Worm (Caenorhabditis elegans) whole organism, L4 larva: ENCODE data around the gene C45B11.5.
A peak's percentile ranks its signal among the peaks of the same experiment; 100 is the strongest.

ENCODE experiments used
- F10B5.3 ChIP-seq: sonication (generic microtip); optimal IDR thresholded peaks from 2 replicates; lab custom pipeline; 2016; ENCODE audit warnings: mild to moderate bottlenecking, missing genetic modification characterization, missing compliant biosample characterization
- F26F4.8 ChIP-seq: fragments of 200-800 bp; sonication (Bioruptor generic); conservative IDR thresholded peaks from 2 replicates; pipeline ENCODE4 v1.3.6; 2022; ENCODE audit warnings: missing genetic modification characterization, missing compliant biosample characterization
- Y48G9A.11 ChIP-seq: fragments of 200-800 bp; sonication (Bioruptor generic); IDR thresholded peaks from 2 replicates; pipeline ENCODE4 v1.3.6; 2022; ENCODE audit warnings: missing genetic modification reagents, missing genetic modification characterization, missing compliant biosample characterization
- Y5F2A.4 ChIP-seq: fragments of 200-800 bp; sonication (Bioruptor generic); optimal IDR thresholded peaks from 2 replicates; lab custom pipeline; 2018; ENCODE audit warnings: mild to moderate bottlenecking, missing genetic modification characterization, missing compliant biosample characterization
- ama-1 ChIP-seq: fragments of 150-350 bp; optimal IDR thresholded peaks from 2 replicates; lab custom pipeline; 2014; ENCODE audit warnings: inconsistent platforms, mixed read lengths
- arid-1 ChIP-seq: fragments of 200-800 bp; sonication (Bioruptor generic); conservative IDR thresholded peaks from 2 replicates; pipeline ENCODE4 v1.3.6; 2022; ENCODE audit warnings: missing genetic modification reagents, missing genetic modification characterization, missing compliant biosample characterization
- ceh-32 ChIP-seq: sonication (generic microtip); optimal IDR thresholded peaks from 2 replicates; lab custom pipeline; 2016; ENCODE audit warnings: mild to moderate bottlenecking, missing genetic modification characterization, missing compliant biosample characterization; ENCODE audit not compliant: poor library complexity
- ctbp-1 ChIP-seq: fragments of 200-800 bp; sonication (Bioruptor generic); IDR thresholded peaks from 2 replicates; pipeline ENCODE4 v1.3.6; 2022; ENCODE audit warnings: missing genetic modification reagents, missing genetic modification characterization, missing compliant biosample characterization
- daf-16 ChIP-seq, 3 experiments: sonication (generic microtip); optimal IDR thresholded peaks; 2 replicates each; lab custom pipeline; 2016 to 2017; ENCODE audit warnings: missing genetic modification characterization in 3 of 3, missing genetic modification reagents in 3 of 3, mild to moderate bottlenecking in 2 of 3, missing compliant biosample characterization in 2 of 3, missing biosample characterization in 1 of 3, moderate library complexity in 1 of 3
- dmd-6 ChIP-seq: fragments of 200-800 bp; sonication (Bioruptor generic); IDR thresholded peaks from 2 replicates; pipeline ENCODE4 v1.3.6; 2022; ENCODE audit warnings: missing genetic modification reagents, missing genetic modification characterization, missing compliant biosample characterization
- dmd-8 ChIP-seq: fragments of 200-800 bp; sonication (Bioruptor generic); IDR thresholded peaks from 2 replicates; pipeline ENCODE4 v1.3.6; 2022; ENCODE audit warnings: missing genetic modification characterization, missing compliant biosample characterization
- dpl-1 ChIP-seq: fragments of 150-350 bp; optimal IDR thresholded peaks from 2 replicates; lab custom pipeline; 2014; ENCODE audit warnings: missing biosample characterization, missing genetic modification reagents, missing genetic modification characterization
- dve-1 ChIP-seq: sonication (generic microtip); optimal IDR thresholded peaks from 2 replicates; lab custom pipeline; 2017; ENCODE audit warnings: antibody characterized with exemption, mild to moderate bottlenecking, missing genetic modification characterization, missing compliant biosample characterization; ENCODE audit not compliant: insufficient read depth
- gei-8 ChIP-seq: fragments of 200-800 bp; sonication (Bioruptor generic); optimal IDR thresholded peaks from 2 replicates; lab custom pipeline; 2018; ENCODE audit warnings: mild to moderate bottlenecking, missing genetic modification characterization, missing compliant biosample characterization
- hif-1 ChIP-seq, 2 experiments: sonication (generic microtip); optimal IDR thresholded peaks; 2 replicates each; lab custom pipeline; 2016 to 2017; ENCODE audit warnings: missing compliant biosample characterization in 2 of 2, missing genetic modification characterization in 2 of 2, missing genetic modification reagents in 2 of 2, missing genotype in 2 of 2, mild to moderate bottlenecking in 1 of 2
- hlh-11 ChIP-seq: fragments of 200-800 bp; sonication (Bioruptor generic); optimal IDR thresholded peaks from 2 replicates; lab custom pipeline; 2018; ENCODE audit warnings: mild to moderate bottlenecking, missing genetic modification characterization, missing compliant biosample characterization
- hlh-30 ChIP-seq: sonication (generic microtip); optimal IDR thresholded peaks from 2 replicates; lab custom pipeline; 2017; ENCODE audit warnings: antibody characterized with exemption, mild to moderate bottlenecking, missing genetic modification characterization, missing compliant biosample characterization; ENCODE audit not compliant: insufficient read depth
- hmg-1.1 ChIP-seq: fragments of 200-800 bp; sonication (Bioruptor generic); IDR thresholded peaks from 2 replicates; pipeline ENCODE4 v1.3.6; 2022; ENCODE audit warnings: missing genetic modification reagents, missing genetic modification characterization, missing compliant biosample characterization
- jun-1 ChIP-seq: fragments of 150-350 bp; optimal IDR thresholded peaks from 2 replicates; lab custom pipeline; 2014; ENCODE audit warnings: missing biosample characterization, missing genetic modification reagents, missing genetic modification characterization
- lin-13 ChIP-seq: fragments of 150-350 bp; optimal IDR thresholded peaks from 2 replicates; lab custom pipeline; 2014; ENCODE audit warnings: missing biosample characterization, missing genetic modification reagents, missing genetic modification characterization
- lin-39 ChIP-seq: fragments of 150-350 bp; optimal IDR thresholded peaks from 2 replicates; lab custom pipeline; 2014; ENCODE audit warnings: missing biosample characterization, missing genetic modification reagents, missing genetic modification characterization
- lsy-2 ChIP-seq, 2 experiments: fragments of 150-350 bp in 1 of 2; sonication (generic microtip) in 1 of 2; optimal IDR thresholded peaks; 2 replicates each; lab custom pipeline; 2014 to 2017; ENCODE audit warnings: missing biosample characterization in 2 of 2, missing genetic modification characterization in 2 of 2
- mdt-29 ChIP-seq: fragments of 200-800 bp; sonication (Bioruptor generic); IDR thresholded peaks from 2 replicates; pipeline ENCODE4 v1.3.6; 2022; ENCODE audit warnings: missing genetic modification reagents, missing genetic modification characterization, missing compliant biosample characterization
- mxl-2 ChIP-seq: fragments of 200-800 bp; sonication (Bioruptor generic); conservative IDR thresholded peaks from 2 replicates; pipeline ENCODE4 v1.3.6; 2022; ENCODE audit warnings: missing genetic modification reagents, missing genetic modification characterization, missing compliant biosample characterization
- nhr-11 ChIP-seq: fragments of 150-350 bp; optimal IDR thresholded peaks from 2 replicates; lab custom pipeline; 2014; ENCODE audit warnings: missing biosample characterization, missing genetic modification characterization
- nhr-111 ChIP-seq: fragments of 200-800 bp; sonication (Bioruptor generic); optimal IDR thresholded peaks from 2 replicates; lab custom pipeline; 2018; ENCODE audit warnings: mild to moderate bottlenecking, missing genetic modification characterization, missing compliant biosample characterization
- nhr-237 ChIP-seq: sonication (generic microtip); optimal IDR thresholded peaks from 2 replicates; lab custom pipeline; 2017; ENCODE audit warnings: missing biosample characterization, missing genetic modification characterization
- nhr-28 ChIP-seq: fragments of 150-350 bp; optimal IDR thresholded peaks from 2 replicates; lab custom pipeline; 2014; ENCODE audit warnings: missing biosample characterization, missing genetic modification characterization
- nhr-6 ChIP-seq: fragments of 150-350 bp; optimal IDR thresholded peaks from 2 replicates; lab custom pipeline; 2014; ENCODE audit warnings: missing biosample characterization, missing genetic modification characterization
- nhr-76 ChIP-seq: fragments of 150-350 bp; optimal IDR thresholded peaks from 2 replicates; lab custom pipeline; 2014; ENCODE audit warnings: missing biosample characterization, missing genetic modification characterization
- nhr-77 ChIP-seq: fragments of 150-350 bp; optimal IDR thresholded peaks from 2 replicates; lab custom pipeline; 2014; ENCODE audit warnings: missing biosample characterization, missing genetic modification characterization
- pqm-1 ChIP-seq: sonication (generic microtip); optimal IDR thresholded peaks from 2 replicates; lab custom pipeline; 2017; ENCODE audit warnings: missing biosample characterization, missing genetic modification characterization
- rbr-2 ChIP-seq: sonication (generic microtip); optimal IDR thresholded peaks from 2 replicates; lab custom pipeline; 2016; ENCODE audit warnings: missing genotype, missing genetic modification characterization, missing compliant biosample characterization
- sdz-12 ChIP-seq: fragments of 200-800 bp; sonication (Bioruptor generic); optimal IDR thresholded peaks from 2 replicates; lab custom pipeline; 2018; ENCODE audit warnings: mild to moderate bottlenecking, missing genetic modification characterization, missing compliant biosample characterization
- set-16 ChIP-seq: fragments of 200-800 bp; sonication (Bioruptor generic); IDR thresholded peaks from 2 replicates; pipeline ENCODE4 v1.3.6; 2022; ENCODE audit warnings: missing genetic modification reagents, missing genetic modification characterization, missing compliant biosample characterization
- skn-1 ChIP-seq: fragments of 150-350 bp; optimal IDR thresholded peaks from 2 replicates; lab custom pipeline; 2014; ENCODE audit warnings: missing biosample characterization, missing genetic modification characterization
- snpc-4 ChIP-seq: fragments of 150-350 bp; optimal IDR thresholded peaks from 2 replicates; lab custom pipeline; 2014; ENCODE audit warnings: missing biosample characterization, missing genetic modification characterization
- spr-1 ChIP-seq: sonication (generic microtip); optimal IDR thresholded peaks from 2 replicates; lab custom pipeline; 2016; ENCODE audit warnings: mild to moderate bottlenecking, missing genetic modification characterization, missing compliant biosample characterization
- tag-97 ChIP-seq: fragments of 200-800 bp; sonication (Bioruptor generic); IDR thresholded peaks from 2 replicates; pipeline ENCODE4 v1.3.6; 2022; ENCODE audit warnings: missing genetic modification characterization, missing compliant biosample characterization
- unc-62 ChIP-seq, 3 experiments: fragments of 150-350 bp in 1 of 3; sonication (generic microtip); optimal IDR thresholded peaks in 2 of 3; peaks in 1 of 3; 1 replicate in 1 of 3; 2 replicates in 2 of 3; lab custom pipeline; 2014 to 2017; ENCODE audit warnings: missing biosample characterization in 3 of 3, missing genetic modification characterization in 3 of 3, missing genetic modification reagents in 3 of 3, missing genotype in 1 of 3
- vab-7 ChIP-seq: fragments of 200-800 bp; sonication (Bioruptor generic); IDR thresholded peaks from 2 replicates; pipeline ENCODE4 v1.3.6; 2022; ENCODE audit warnings: missing genetic modification reagents, missing genetic modification characterization, missing compliant biosample characterization
- zfp-2 ChIP-seq: sonication (generic microtip); optimal IDR thresholded peaks from 2 replicates; lab custom pipeline; 2016; ENCODE audit warnings: mild to moderate bottlenecking, missing genetic modification characterization, missing compliant biosample characterization
- zip-11 ChIP-seq: fragments of 200-800 bp; sonication (Bioruptor generic); IDR thresholded peaks from 2 replicates; pipeline ENCODE4 v1.3.6; 2022; ENCODE audit warnings: missing genetic modification characterization, missing compliant biosample characterization
- ztf-7 ChIP-seq: fragments of 150-350 bp; optimal IDR thresholded peaks from 2 replicates; lab custom pipeline; 2014; ENCODE audit warnings: missing biosample characterization, missing genetic modification characterization

The C45B11.5 gene

ce11 chrV:11078104-11078724 is 36.6 kb downstream of the C45B11.5 start, which contains the start of gene act-2 (continued):
- TF ChIP-seq hlh-30 (tag; lab: Kevin White, UChicago) (peak; percentile 88), nhr-111 (GFP tag; lab: Kevin White, UChicago) (no peak), skn-1 (tag; lab: Kevin White, UChicago) (no peak), ceh-32 (tag; lab: Kevin White, UChicago) (no peak), F26F4.8 (no peak), nhr-6 (tag; lab: Kevin White, UChicago) (peak; percentile 61), mdt-29 (GFP tag; lab: Robert Waterston, UW) (0 out of 2 replicates have a peak, but pooled peaks have one; percentile 32), jun-1 (tag; lab: Kevin White, UChicago) (no peak), nhr-76 (tag; lab: Kevin White, UChicago) (no peak), dmd-8 (GFP tag; lab: Robert Waterston, UW) (no peak), snpc-4 (tag; lab: Kevin White, UChicago) (no peak), spr-1 (peak; percentile 37), dpl-1 (GFP tag; lab: Kevin White, UChicago) (peak; percentile 93), lin-13 (GFP tag; lab: Kevin White, UChicago) (peak; percentile 28), zip-11 (no peak)

- TF ChIP-seq hlh-11 (tag; lab: Kevin White, UChicago) (no peak), gei-8 (no peak)
Observed at ce11 chrV:11078874-11079273, 37.3 kb downstream of the C45B11.5 start.

ce11 chrV:11080345-11081102 is 38.9 kb downstream of the C45B11.5 start, which contains the start of gene act-1:
act-1 (plus strand) TSS chrV:11081052.
- TF ChIP-seq nhr-76 (tag; lab: Kevin White, UChicago) (no peak), zfp-2 (tag; lab: Kevin White, UChicago) (no peak), F10B5.3 (tag; lab: Kevin White, UChicago) (no peak), hif-1 (tag; optimal IDR thresholded peaks at IDR 0.05; lab: Kevin White, UChicago) (no peak), Y5F2A.4 (GFP tag; lab: Kevin White, UChicago) (no peak), hmg-1.1 (0 out of 2 replicates have a peak, but pooled peaks have one; percentile 33), ctbp-1 (GFP tag; lab: Robert Waterston, UW) (0 out of 2 replicates have a peak, but pooled peaks have one; percentile 61), nhr-237 (no peak), ama-1 (peak; percentile 5), dve-1 (peak; percentile 26), nhr-77 (peak; percentile 6), mxl-2 (GFP tag; lab: Robert Waterston, UW) (no peak), arid-1 (GFP tag; lab: Robert Waterston, UW) (0 out of 2 replicates have a peak, but pooled peaks have one; percentile 4), sdz-12 (GFP tag; lab: Kevin White, UChicago) (no peak), nhr-11 (peak; percentile 73), unc-62 (GFP tag; optimal IDR thresholded peaks at IDR 0.05 in 1 of 2; lab: Kevin White, UChicago) (peak in 1 of 2 experiments; percentile 54), unc-62 (tag; optimal IDR thresholded peaks at IDR 0.05; lab: Kevin White, UChicago) (no peak), hlh-11 (tag; lab: Kevin White, UChicago) (peak; percentile 34), lin-13 (GFP tag; lab: Kevin White, UChicago) (no peak), vab-7 (no peak), lsy-2 (tag; optimal IDR thresholded peaks at IDR 0.05; lab: Kevin White, UChicago) (no peak), rbr-2 (tag; lab: Kevin White, UChicago) (no peak), lin-39 (tag; lab: Kevin White, UChicago) (no peak), dmd-6 (GFP tag; lab: Robert Waterston, UW) (0 out of 2 replicates have a peak, but pooled peaks have one; percentile 41), pqm-1 (tag; lab: Kevin White, UChicago) (peak; percentile 95), tag-97 (no peak), ztf-7 (tag; lab: Kevin White, UChicago) (no peak), Y48G9A.11 (GFP tag; lab: Robert Waterston, UW) (no peak), nhr-28 (tag; lab: Kevin White, UChicago) (peak; percentile 66), daf-16 (GFP tag; optimal IDR thresholded peaks at IDR 0.05; lab: Kevin White, UChicago) (peak in 1 of 2 experiments; percentile 95), daf-16 (tag; optimal IDR thresholded peaks at IDR 0.05; lab: Kevin White, UChicago) (no peak), set-16 (GFP tag; lab: Robert Waterston, UW) (0 out of 2 replicates have a peak, but pooled peaks have one; percentile 13)
- TF ChIP-seq, all 104 proteins: peak for 14
